Worm (Caenorhabditis elegans) whole organism, early embryonic: ENCODE data around the gene F39D8.3.

Experiments
- F13C5.2 ChIP-seq: sonication (generic microtip); optimal IDR thresholded peaks from 2 replicates; lab custom pipeline; 2017; ENCODE audit warnings: mild to moderate bottlenecking, missing genetic modification characterization, inconsistent platforms, missing compliant biosample characterization
- aly-1 ChIP-seq: sonication (generic microtip); optimal IDR thresholded peaks from 2 replicates; lab custom pipeline; 2016; ENCODE audit warnings: missing genetic modification characterization, missing compliant biosample characterization
- ama-1 ChIP-seq: fragments of 150-350 bp; optimal IDR thresholded peaks from 2 replicates; lab custom pipeline; 2014
- sea-1 ChIP-seq: fragments of 200-800 bp; sonication (Bioruptor generic); conservative IDR thresholded peaks from 2 replicates; pipeline ENCODE4 v1.3.6; 2022; ENCODE audit warnings: missing genetic modification characterization, missing compliant biosample characterization

- TF ChIP-seq F13C5.2 (tag; lab: Kevin White, UChicago) (no peak), ama-1 (lab: Kevin White, UChicago) (no peak), sea-1 (GFP tag; lab: Robert Waterston, UW) (no peak), aly-1 (tag; lab: Kevin White, UChicago) (no peak)
These were observed 38.5 kb upstream of the F39D8.3 start for ce11 chrX:15382256-15382655.
